Fruit fly (Drosophila melanogaster) whole organism, adult: ENCODE measurements around the gene dan.

Source experiments
- CG11617 ChIP-seq: fragments of 200-800 bp; sonication (Bioruptor generic); optimal IDR thresholded peaks from 2 replicates; lab custom pipeline; 2017; ENCODE audit warnings: mild to moderate bottlenecking, missing biosample characterization, missing genetic modification reagents, missing genetic modification characterization
- CG12768 ChIP-seq: fragments of 200-800 bp; sonication (Bioruptor generic); optimal IDR thresholded peaks from 2 replicates; lab custom pipeline; 2017; ENCODE audit warnings: missing biosample characterization, missing genetic modification characterization, mild to moderate bottlenecking, moderate library complexity, missing genetic modification reagents
- CG14711 ChIP-seq: fragments of 200-800 bp; sonication (Bioruptor generic); optimal IDR thresholded peaks from 2 replicates; lab custom pipeline; 2018; ENCODE audit warnings: missing biosample characterization, mild to moderate bottlenecking, missing genetic modification characterization, moderate library complexity
- CG1620 ChIP-seq: fragments of 200-800 bp; sonication (Bioruptor generic); optimal IDR thresholded peaks from 2 replicates; lab custom pipeline; 2016; ENCODE audit warnings: missing biosample characterization, missing genetic modification characterization
- CG33017 ChIP-seq: fragments of 200-800 bp; sonication (Bioruptor generic); optimal IDR thresholded peaks from 2 replicates; lab custom pipeline; 2018; ENCODE audit warnings: missing biosample characterization, mild to moderate bottlenecking, missing genetic modification characterization, moderate library complexity
- CG5204 ChIP-seq: fragments of 200-800 bp; sonication (Bioruptor generic); optimal IDR thresholded peaks from 2 replicates; lab custom pipeline; 2016; ENCODE audit warnings: missing biosample characterization, missing genetic modification characterization
- CG7045 ChIP-seq: fragments of 200-800 bp; sonication (Bioruptor generic); optimal IDR thresholded peaks from 2 replicates; lab custom pipeline; 2017; ENCODE audit warnings: missing biosample characterization, mild to moderate bottlenecking, missing genetic modification characterization
- CG7101 ChIP-seq: fragments of 200-800 bp; sonication (Bioruptor generic); optimal IDR thresholded peaks from 2 replicates; lab custom pipeline; 2018; ENCODE audit warnings: missing biosample characterization, mild to moderate bottlenecking, missing genetic modification characterization, moderate library complexity
- Clk ChIP-seq: fragments of 200-800 bp; sonication (Bioruptor generic); optimal IDR thresholded peaks from 2 replicates; lab custom pipeline; 2017; ENCODE audit warnings: missing biosample characterization, missing genetic modification characterization
- Crg-1 ChIP-seq: fragments of 200-800 bp; sonication (Bioruptor generic); optimal IDR thresholded peaks from 2 replicates; lab custom pipeline; 2016; ENCODE audit warnings: missing biosample characterization, missing genetic modification characterization
- Hr96 ChIP-seq: fragments of 200-800 bp; sonication (Bioruptor generic); optimal IDR thresholded peaks from 2 replicates; lab custom pipeline; 2016; ENCODE audit warnings: missing biosample characterization, missing genetic modification characterization
- Mnt ChIP-seq: fragments of 200-800 bp; sonication (Bioruptor generic); optimal IDR thresholded peaks from 2 replicates; lab custom pipeline; 2016; ENCODE audit warnings: missing biosample characterization, mild to moderate bottlenecking, missing genetic modification characterization
- bab1 ChIP-seq: fragments of 200-800 bp; sonication (Bioruptor generic); optimal IDR thresholded peaks from 3 replicates; lab custom pipeline; 2019; ENCODE audit warnings: missing biosample characterization, mild to moderate bottlenecking, missing genetic modification characterization, moderate library complexity
- cic ChIP-seq: fragments of 200-800 bp; sonication (Bioruptor generic); optimal IDR thresholded peaks from 2 replicates; lab custom pipeline; 2017; ENCODE audit warnings: missing biosample characterization, mild to moderate bottlenecking, missing genetic modification characterization, moderate library complexity
- cnc ChIP-seq, 2 experiments: fragments of >200 bp; optimal IDR thresholded peaks; 2 replicates each; lab custom pipeline; 2017
- kay ChIP-seq: fragments of 200-800 bp; sonication (Bioruptor generic); peaks from one replicate; lab custom pipeline; 2016; ENCODE audit warnings: missing biosample characterization, missing genetic modification characterization, borderline replicate concordance
- pad ChIP-seq: fragments of 200-800 bp; sonication (Bioruptor generic); optimal IDR thresholded peaks from 3 replicates; lab custom pipeline; 2017; ENCODE audit warnings: missing biosample characterization, missing genetic modification characterization, mild to moderate bottlenecking, moderate library complexity, missing genetic modification reagents
- tj ChIP-seq: fragments of 200-800 bp; sonication (Bioruptor generic); optimal IDR thresholded peaks from 3 replicates; lab custom pipeline; 2017; ENCODE audit warnings: missing biosample characterization, mild to moderate bottlenecking, missing genetic modification characterization, moderate library complexity
- toe ChIP-seq: fragments of 200-800 bp; sonication (Bioruptor generic); optimal IDR thresholded peaks from 2 replicates; lab custom pipeline; 2016; ENCODE audit warnings: missing biosample characterization, missing genetic modification characterization

dan gene

DNA sequence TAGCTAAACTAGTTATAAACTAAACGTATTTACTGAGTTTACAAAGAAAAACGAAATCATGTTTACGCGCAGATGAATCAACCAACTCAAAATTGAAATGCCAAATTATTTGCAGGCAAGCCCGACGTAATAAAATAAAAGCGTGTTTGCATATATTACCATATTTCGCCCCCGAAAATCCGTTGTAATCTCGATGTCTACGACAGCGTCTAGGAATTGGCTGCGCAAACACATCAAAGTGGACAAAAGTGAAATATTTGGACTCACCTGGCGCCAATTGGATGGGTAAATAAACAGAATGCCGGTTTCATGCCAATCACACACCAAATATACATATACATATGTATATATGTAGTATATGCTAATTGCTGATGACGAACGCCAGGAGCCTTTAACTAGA is 51.9 kb downstream of the dan start:
- TF ChIP-seq Crg-1 (GFP tag; lab: Kevin White, UChicago) (no peak), CG12768 (GFP tag; lab: Kevin White, UChicago) (no peak), bab1 (GFP tag; lab: Kevin White, UChicago) (no peak), CG7101 (no peak), CG33017 (no peak), pad (GFP tag; lab: Kevin White, UChicago) (no peak), CG5204 (GFP tag; lab: Kevin White, UChicago) (no peak)

DNA sequence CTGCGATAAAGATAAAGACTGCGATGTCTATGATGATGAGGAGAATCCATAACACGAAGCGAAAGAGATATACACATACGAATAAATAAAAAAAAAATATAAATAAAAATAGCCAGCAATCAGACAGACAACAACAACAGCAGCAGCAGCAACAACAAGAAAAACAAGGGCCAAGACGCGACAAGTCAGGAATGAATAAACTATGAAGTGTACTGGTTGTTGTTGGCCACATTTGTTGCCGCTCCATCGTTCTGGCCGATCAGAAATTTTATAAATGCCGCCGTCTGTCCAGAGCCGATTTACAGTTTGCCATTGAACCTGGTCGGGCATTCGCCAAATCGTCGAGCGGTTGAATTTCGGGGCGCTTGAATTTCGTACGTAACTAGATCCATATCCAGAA is 53.1 kb downstream of the dan start, which contains the start of gene Jhbp7:
TSS of gene Jhbp7 (plus strand) at position 301 of the 400 bp plus-strand sequence.
- no peak for TF ChIP-seq bab1 (GFP tag; lab: Kevin White, UChicago)
- no peak for TF ChIP-seq cic (GFP tag; lab: Kevin White, UChicago)
- no peak for TF ChIP-seq CG11617 (GFP tag; lab: Kevin White, UChicago)
- TF ChIP-seq CG1620 (GFP tag; lab: Kevin White, UChicago) = no peak
- no peak for TF ChIP-seq CG7101
- no peak for TF ChIP-seq CG33017
- TF ChIP-seq kay = no peak
- TF ChIP-seq Clk = no peak
- TF ChIP-seq CG12768 (GFP tag; lab: Kevin White, UChicago) = no peak
- no peak for TF ChIP-seq Hr96

DNA sequence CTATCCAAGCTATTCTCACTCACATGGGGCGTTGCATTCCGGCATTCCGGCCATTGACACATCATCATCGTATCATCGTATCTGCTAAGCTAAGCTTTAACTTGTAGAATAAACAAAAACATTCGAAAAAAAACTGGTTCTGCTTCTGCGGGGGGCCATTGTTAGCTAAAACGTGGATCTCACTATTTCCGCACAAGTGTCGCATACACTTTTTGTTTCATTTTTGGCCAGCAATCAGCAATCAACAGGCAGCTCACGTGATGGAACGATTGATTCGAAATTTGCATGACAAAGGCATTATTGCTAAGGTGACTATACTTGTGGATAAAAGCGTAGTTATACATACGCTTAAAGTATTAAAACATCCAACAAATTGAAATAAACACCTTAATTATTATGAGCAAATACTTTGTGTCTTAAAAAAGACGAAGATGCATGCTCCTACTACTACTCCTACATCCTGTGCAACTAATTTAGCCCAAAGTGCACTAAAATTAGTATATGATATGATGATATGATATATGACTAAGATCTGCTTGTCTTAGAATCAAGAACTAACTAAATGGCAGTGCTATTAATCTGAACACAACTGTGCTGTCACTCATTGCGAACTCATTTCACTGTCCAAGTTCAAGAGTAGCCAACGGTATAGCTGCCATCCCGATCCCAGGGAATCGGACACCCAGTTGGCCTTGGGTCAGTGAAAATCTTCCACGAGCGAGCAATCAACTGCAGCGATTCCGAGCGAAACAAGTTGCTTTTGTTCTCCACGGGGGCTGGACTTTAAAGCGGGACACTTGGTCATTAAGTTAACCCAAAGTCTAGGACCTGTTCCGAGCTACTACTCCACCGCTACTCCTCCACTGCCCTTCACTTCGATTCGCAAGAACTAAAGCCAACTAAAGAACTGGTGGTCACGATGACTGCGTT is 54.9 kb downstream of the dan start:
- TF ChIP-seq tj (GFP tag; lab: Kevin White, UChicago) = no peak
- TF ChIP-seq cic (GFP tag; lab: Kevin White, UChicago) = no peak
- TF ChIP-seq CG7045 (GFP tag; lab: Kevin White, UChicago) = no peak
- no peak for TF ChIP-seq CG7101
- TF ChIP-seq Mnt (GFP tag; lab: Kevin White, UChicago) = no peak
- TF ChIP-seq pad (GFP tag; lab: Kevin White, UChicago) = no peak
- TF ChIP-seq CG14711 (tag; lab: Kevin White, UChicago) = no peak

DNA sequence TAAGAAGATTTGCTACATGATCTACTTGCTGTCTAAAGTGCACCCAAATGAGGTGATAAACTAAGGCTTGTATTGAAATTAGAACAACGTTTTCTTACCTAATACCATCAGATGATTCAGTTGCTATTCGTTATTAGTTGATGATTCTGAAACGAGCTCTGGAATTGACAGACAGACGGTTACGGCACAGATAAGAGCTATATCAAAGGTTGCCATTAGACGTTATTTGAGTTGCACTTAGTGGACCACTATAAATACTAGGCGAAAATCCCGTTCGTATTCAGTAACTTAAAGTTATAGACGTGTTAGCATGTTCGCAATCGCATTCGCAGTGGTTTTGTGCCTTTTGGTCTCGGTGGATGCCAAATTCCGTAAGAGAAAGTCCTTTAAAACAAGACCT is 55.7 kb downstream of the dan start, which contains the start of gene to:
TSS of gene to (plus strand) at position 301 of the 400 bp plus-strand sequence.
- TF ChIP-seq CG11617 (GFP tag; lab: Kevin White, UChicago) (no peak), kay (no peak), cnc (optimal IDR thresholded peaks at IDR 0.05; lab: Kevin White, UChicago) (no peak), tj (GFP tag; lab: Kevin White, UChicago) (no peak), Mnt (GFP tag; lab: Kevin White, UChicago) (no peak), CG5204 (GFP tag; lab: Kevin White, UChicago) (no peak)

DNA sequence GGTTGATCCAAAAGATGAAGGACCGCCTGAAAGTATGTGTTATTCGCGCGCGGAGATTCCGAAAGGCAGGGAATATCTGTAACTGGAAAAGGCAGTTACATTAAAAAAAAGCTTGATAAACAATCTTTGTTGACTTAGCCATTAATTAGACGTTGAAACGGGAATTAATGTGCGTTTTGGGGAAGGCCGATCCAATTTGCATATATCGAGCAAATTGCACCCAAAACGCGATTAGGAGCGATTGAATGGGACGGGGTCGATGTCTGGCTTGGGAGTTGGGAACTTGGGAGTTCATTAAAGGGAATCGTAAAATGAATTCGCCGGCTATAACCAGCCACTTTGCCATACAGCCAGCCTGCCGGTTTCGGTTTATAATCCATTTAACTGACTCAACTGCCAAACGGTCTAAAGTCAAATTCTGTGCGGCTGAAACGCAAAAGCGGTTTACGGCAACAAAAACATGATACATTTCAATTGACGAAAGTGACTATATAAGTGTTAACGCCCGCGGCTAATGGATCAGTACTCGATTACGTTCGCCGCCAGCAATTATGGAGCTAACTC is 57.4 kb downstream of the dan start, which contains the start of gene CG11854:
TSS of gene CG11854 (plus strand) at position 514 of the 564 bp plus-strand sequence.
- TF ChIP-seq cic (GFP tag; lab: Kevin White, UChicago) (no peak), kay (no peak), Hr96 (no peak), CG33017 (no peak), cnc (optimal IDR thresholded peaks at IDR 0.05; lab: Kevin White, UChicago) (no peak), toe (GFP tag; lab: Kevin White, UChicago) (no peak), Mnt (GFP tag; lab: Kevin White, UChicago) (no peak), Clk (no peak)
